Worm (Caenorhabditis elegans): Measurements from ENCODE around the gene grl-27.

The grl-27 gene

DNA sequence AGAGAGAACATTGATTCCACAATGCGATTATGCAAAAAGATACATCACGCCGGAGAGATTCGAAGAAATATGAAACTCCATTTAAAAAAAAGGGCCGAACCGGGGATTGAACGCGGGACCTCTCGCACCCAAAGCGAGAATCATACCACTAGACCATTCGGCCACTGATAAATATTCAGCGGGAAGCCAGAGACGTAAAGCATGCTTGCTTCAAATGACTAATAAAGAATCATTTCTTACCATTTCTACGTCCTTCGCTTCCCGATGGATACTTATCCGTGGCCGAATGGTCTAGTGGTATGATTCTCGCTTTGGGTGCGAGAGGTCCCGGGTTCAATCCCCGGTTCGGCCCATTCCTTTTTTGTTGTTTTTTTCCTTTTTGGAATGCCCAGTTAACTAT lies 12.6 kb upstream of the grl-27 start:
- no peak for TF ChIP-seq lin-13 (GFP tag; optimal IDR thresholded peaks at IDR 0.05)
- TF ChIP-seq nhr-25 (tag; optimal IDR thresholded peaks at IDR 0.05), result no peak
- TF ChIP-seq F13H6.1 (tag; optimal IDR thresholded peaks at IDR 0.05), result no peak
- TF ChIP-seq fos-1 (tag; optimal IDR thresholded peaks at IDR 0.05), result no peak
- no peak for TF ChIP-seq dmd-4 (tag; optimal IDR thresholded peaks at IDR 0.05)
- no peak for TF ChIP-seq nhr-21 (tag; optimal IDR thresholded peaks at IDR 0.05)
- no peak for TF ChIP-seq ztf-4 (tag; optimal IDR thresholded peaks at IDR 0.05)
- TF ChIP-seq C34F6.9 (tag; optimal IDR thresholded peaks at IDR 0.05), result no peak

- no peak for TF ChIP-seq ama-1 (optimal IDR thresholded peaks at IDR 0.05)
- no peak for TF ChIP-seq ceh-16 (tag; optimal IDR thresholded peaks at IDR 0.05)
- no peak for TF ChIP-seq nhr-23 (tag; optimal IDR thresholded peaks at IDR 0.05)
- TF ChIP-seq ceh-82 (tag; optimal IDR thresholded peaks at IDR 0.05), result no peak
- no peak for TF ChIP-seq nhr-21 (tag; optimal IDR thresholded peaks at IDR 0.05)
- peak in 1 of 2 experiments; percentile 32 for TF ChIP-seq lsy-2 (tag; optimal IDR thresholded peaks at IDR 0.05)
- no peak for TF ChIP-seq C34F6.9 (tag; optimal IDR thresholded peaks at IDR 0.05)
- TF ChIP-seq nhr-129 (tag; optimal IDR thresholded peaks at IDR 0.05), result no peak
- no peak for TF ChIP-seq elt-3 (tag; optimal IDR thresholded peaks at IDR 0.05)
- TF ChIP-seq snpc-4 (tag; optimal IDR thresholded peaks at IDR 0.05), result no peak
- no peak for TF ChIP-seq blmp-1 (tag; optimal IDR thresholded peaks at IDR 0.05; ENCODE audit: insufficient read depth)
- TF ChIP-seq sma-9 (GFP tag; optimal IDR thresholded peaks at IDR 0.05), result peak; percentile 32
- TF ChIP-seq sma-9 (tag; optimal IDR thresholded peaks at IDR 0.05), result no peak
- no peak for TF ChIP-seq mbf-1 (tag; optimal IDR thresholded peaks at IDR 0.05)
- peak; percentile 21 for TF ChIP-seq crh-2 (tag; optimal IDR thresholded peaks at IDR 0.05)
- TF ChIP-seq lin-11 (tag; optimal IDR thresholded peaks at IDR 0.05), result peak; percentile 37
- peak; percentile 44 for TF ChIP-seq unc-55 (GFP tag; optimal IDR thresholded peaks at IDR 0.05)
- peak; percentile 28 for TF ChIP-seq F13H6.1 (tag; optimal IDR thresholded peaks at IDR 0.05)
- no peak for TF ChIP-seq elt-1 (tag; optimal IDR thresholded peaks at IDR 0.05)
- TF ChIP-seq unc-62 (GFP tag; optimal IDR thresholded peaks at IDR 0.05), result no peak
- no peak for TF ChIP-seq ztf-11 (tag; optimal IDR thresholded peaks at IDR 0.05)
- peak; percentile 40 for TF ChIP-seq gmeb-1 (tag; optimal IDR thresholded peaks at IDR 0.05)
- no peak for TF ChIP-seq mab-5 (tag; optimal IDR thresholded peaks at IDR 0.05)
- TF ChIP-seq lin-13 (GFP tag; optimal IDR thresholded peaks at IDR 0.05), result peak; percentile 18
- no peak for TF ChIP-seq fos-1 (tag; optimal IDR thresholded peaks at IDR 0.05)
- TF ChIP-seq sma-3 (GFP tag; optimal IDR thresholded peaks at IDR 0.05), result peak; percentile 28
- TF ChIP-seq peb-1 (tag; optimal IDR thresholded peaks at IDR 0.05), result no peak
- TF ChIP-seq nhr-10 (tag; optimal IDR thresholded peaks at IDR 0.05), result no peak
- TF ChIP-seq aly-2 (tag; optimal IDR thresholded peaks at IDR 0.05), result no peak
- no peak for TF ChIP-seq dmd-4 (tag; optimal IDR thresholded peaks at IDR 0.05)
- no peak for TF ChIP-seq unc-39 (tag; optimal IDR thresholded peaks at IDR 0.05)
- no peak for TF ChIP-seq lin-39 (tag; optimal IDR thresholded peaks at IDR 0.05)
- TF ChIP-seq nhr-12 (tag; optimal IDR thresholded peaks at IDR 0.05), result no peak
- TF ChIP-seq zag-1 (tag; optimal IDR thresholded peaks at IDR 0.05), result no peak
- TF ChIP-seq ztf-1 (GFP tag; conservative IDR thresholded peaks at IDR 0.05), result no peak
- TF ChIP-seq egl-27 (tag; optimal IDR thresholded peaks at IDR 0.05), result no peak
- no peak for TF ChIP-seq R02D3.7 (tag; optimal IDR thresholded peaks at IDR 0.05)
- no peak for TF ChIP-seq ZK546.5 (tag; optimal IDR thresholded peaks at IDR 0.05)
- no peak for TF ChIP-seq mdl-1 (tag; optimal IDR thresholded peaks at IDR 0.05)
- no peak for TF ChIP-seq nhr-237 (tag; optimal IDR thresholded peaks at IDR 0.05)
- TF ChIP-seq nhr-11 (tag; optimal IDR thresholded peaks at IDR 0.05), result no peak
- no peak for TF ChIP-seq sem-4 (tag; optimal IDR thresholded peaks at IDR 0.05)
- no peak for TF ChIP-seq nhr-25 (tag; optimal IDR thresholded peaks at IDR 0.05)
- no peak for TF ChIP-seq Y55F3AM.14 (GFP tag; optimal IDR thresholded peaks at IDR 0.05)
- TF ChIP-seq ztf-4 (tag; optimal IDR thresholded peaks at IDR 0.05), result no peak
- no peak for TF ChIP-seq nhr-6 (tag; optimal IDR thresholded peaks at IDR 0.05)
- no peak for TF ChIP-seq skn-1 (tag; optimal IDR thresholded peaks at IDR 0.05)
- no peak for TF ChIP-seq nhr-77 (tag; optimal IDR thresholded peaks at IDR 0.05)
- TF ChIP-seq alr-1 (tag; optimal IDR thresholded peaks at IDR 0.05), result no peak
Measured at ce11 chrV:3587633-3588032, 12.0 kb upstream of the grl-27 start.
